Worm (Caenorhabditis elegans): ENCODE results near the gene aptf-4.

The aptf-4 gene

ce11 chrII:8577509-8578099 is 13.2 kb upstream of the aptf-4 start, which contains the start of gene F54C9.9:
F54C9.9 (plus strand) TSS chrII:8578049.
- TF ChIP-seq unc-62 (GFP tag; optimal IDR thresholded peaks at IDR 0.05) = no peak

- TF ChIP-seq unc-62 (GFP tag; optimal IDR thresholded peaks at IDR 0.05) = no peak
These were observed 9.1 kb upstream of the aptf-4 start, which contains the start of gene arl-1 for ce11 chrII:8581700-8582099. arl-1 (plus strand) TSS chrII:8582000.

ce11 chrII:8583035-8583434 is 7.7 kb upstream of the aptf-4 start:
- TF ChIP-seq unc-62 (GFP tag; optimal IDR thresholded peaks at IDR 0.05) = no peak

ce11 chrII:8585036-8585627 is 5.7 kb upstream of the aptf-4 start, which contains the start of gene F54C9.11:
F54C9.11 (minus strand) TSS chrII:8585086.
- TF ChIP-seq unc-62 (GFP tag; optimal IDR thresholded peaks at IDR 0.05) = no peak

- no peak for TF ChIP-seq unc-62 (GFP tag; optimal IDR thresholded peaks at IDR 0.05)
These were observed 4.9 kb upstream of the aptf-4 start for ce11 chrII:8585921-8586320.

ce11 chrII:8587660-8588230 is 3.0 kb upstream of the aptf-4 start:
- TF ChIP-seq unc-62 (GFP tag; optimal IDR thresholded peaks at IDR 0.05) = no peak

- no peak for TF ChIP-seq unc-62 (GFP tag; optimal IDR thresholded peaks at IDR 0.05)
These were observed 2.3 kb upstream of the aptf-4 start for ce11 chrII:8588442-8588841.

ce11 chrII:8589227-8589626 is 1.6 kb upstream of the aptf-4 start:
- TF ChIP-seq unc-62 (GFP tag; optimal IDR thresholded peaks at IDR 0.05) = no peak

ce11 chrII:8593840-8594625 is 3.2 kb downstream of the aptf-4 start, which contains the start of gene aptf-3:
aptf-3 (plus strand) TSS chrII:8594190.
- TF ChIP-seq unc-62 (GFP tag; optimal IDR thresholded peaks at IDR 0.05) = no peak

- no peak for TF ChIP-seq unc-62 (GFP tag; optimal IDR thresholded peaks at IDR 0.05)
These were observed 8.4 kb downstream of the aptf-4 start, which contains the start of gene F28C6.5 for ce11 chrII:8599214-8599613. F28C6.5 (plus strand) TSS chrII:8599514.

- no peak for TF ChIP-seq unc-62 (GFP tag; optimal IDR thresholded peaks at IDR 0.05)
These were observed 9.4 kb downstream of the aptf-4 start, which contains the start of gene pigg-1 for ce11 chrII:8600165-8600564. pigg-1 (minus strand) TSS chrII:8600265.

- TF ChIP-seq unc-62 (GFP tag; optimal IDR thresholded peaks at IDR 0.05) = no peak
These were observed 11.7 kb downstream of the aptf-4 start, which contains the start of the genes cpf-1 and rpl-26 for ce11 chrII:8602337-8602944. cpf-1 (minus strand) TSS chrII:8602440. rpl-26 (plus strand) TSS chrII:8602785.

ce11 chrII:8603567-8604359 is 13.0 kb downstream of the aptf-4 start, which contains the start of gene suf-1:
suf-1 (plus strand) TSS chrII:8603846.
- TF ChIP-seq unc-62 (GFP tag; optimal IDR thresholded peaks at IDR 0.05) = no peak

- TF ChIP-seq unc-62 (GFP tag; optimal IDR thresholded peaks at IDR 0.05) = no peak
These were observed 15.8 kb downstream of the aptf-4 start, which contains the start of gene F28C6.8 for ce11 chrII:8606549-8606948. F28C6.8 (plus strand) TSS chrII:8606849.

ce11 chrII:8607662-8608061 is 16.9 kb downstream of the aptf-4 start, which contains the start of gene F28C6.10:
F28C6.10 (plus strand) TSS chrII:8607962.
- TF ChIP-seq unc-62 (GFP tag; optimal IDR thresholded peaks at IDR 0.05) = no peak

Measured in whole organism, dauer.